Worm (Caenorhabditis elegans): ENCODE results near the gene F54D10.5.

ce11 chrII:3771640-3772039 lies 36.3 kb downstream of the F54D10.5 start:
- TF ChIP-seq fos-1 (tag; optimal IDR thresholded peaks at IDR 0.05) (no peak), nhr-25 (tag; optimal IDR thresholded peaks at IDR 0.05) (no peak), nhr-10 (tag; optimal IDR thresholded peaks at IDR 0.05) (no peak), unc-62 (GFP tag; optimal IDR thresholded peaks at IDR 0.05) (no peak), ceh-82 (tag; optimal IDR thresholded peaks at IDR 0.05) (no peak), nhr-77 (tag; optimal IDR thresholded peaks at IDR 0.05) (no peak), egl-27 (tag; optimal IDR thresholded peaks at IDR 0.05) (no peak), R02D3.7 (tag; optimal IDR thresholded peaks at IDR 0.05) (no peak), nhr-23 (tag; optimal IDR thresholded peaks at IDR 0.05) (no peak), lin-39 (tag; optimal IDR thresholded peaks at IDR 0.05) (no peak), ztf-4 (tag; optimal IDR thresholded peaks at IDR 0.05) (no peak)

Data from whole organism, L2 larva.